Worm (Caenorhabditis elegans) whole organism, L4 larva: ENCODE results near the gene him-10.

Experiments
- D1046.2 ChIP-seq: fragments of 200-800 bp; sonication (Bioruptor generic); IDR thresholded peaks from 2 replicates; pipeline ENCODE4 v1.3.6; 2022; ENCODE audit warnings: missing genetic modification characterization, missing compliant biosample characterization
- ama-1 ChIP-seq: fragments of 150-350 bp; optimal IDR thresholded peaks from 2 replicates; lab custom pipeline; 2014; ENCODE audit warnings: inconsistent platforms, mixed read lengths
- ceh-82 ChIP-seq: sonication (generic microtip); optimal IDR thresholded peaks from 2 replicates; lab custom pipeline; 2017; ENCODE audit warnings: missing biosample characterization, missing genetic modification characterization
- egl-43 ChIP-seq: fragments of 200-800 bp; sonication (Bioruptor generic); IDR thresholded peaks from 2 replicates; pipeline ENCODE4 v1.3.6; 2022; ENCODE audit warnings: missing genetic modification reagents, missing genetic modification characterization, missing compliant biosample characterization
- fkh-10 ChIP-seq: fragments of 150-350 bp; optimal IDR thresholded peaks from 2 replicates; lab custom pipeline; 2014; ENCODE audit warnings: missing biosample characterization, missing genetic modification reagents, missing genetic modification characterization
- lin-15B ChIP-seq: fragments of 150-350 bp; sonication (generic microtip); optimal IDR thresholded peaks from 3 replicates; lab custom pipeline; 2014; ENCODE audit warnings: missing biosample characterization, missing genetic modification characterization
- lin-39 ChIP-seq: fragments of 150-350 bp; optimal IDR thresholded peaks from 2 replicates; lab custom pipeline; 2014; ENCODE audit warnings: missing biosample characterization, missing genetic modification reagents, missing genetic modification characterization
- nhr-6 ChIP-seq: fragments of 150-350 bp; optimal IDR thresholded peaks from 2 replicates; lab custom pipeline; 2014; ENCODE audit warnings: missing biosample characterization, missing genetic modification characterization
- snpc-4 ChIP-seq: fragments of 150-350 bp; optimal IDR thresholded peaks from 2 replicates; lab custom pipeline; 2014; ENCODE audit warnings: missing biosample characterization, missing genetic modification characterization
- unc-62 ChIP-seq, 3 experiments: fragments of 150-350 bp in 1 of 3; sonication (generic microtip); optimal IDR thresholded peaks in 2 of 3; peaks in 1 of 3; 1 replicate in 1 of 3; 2 replicates in 2 of 3; lab custom pipeline; 2014 to 2017; ENCODE audit warnings: missing biosample characterization in 3 of 3, missing genetic modification characterization in 3 of 3, missing genetic modification reagents in 3 of 3, missing genotype in 1 of 3
- vab-7 ChIP-seq: fragments of 200-800 bp; sonication (Bioruptor generic); IDR thresholded peaks from 2 replicates; pipeline ENCODE4 v1.3.6; 2022; ENCODE audit warnings: missing genetic modification reagents, missing genetic modification characterization, missing compliant biosample characterization
- zag-1 ChIP-seq: fragments of 150-350 bp; optimal IDR thresholded peaks from 2 replicates; lab custom pipeline; 2014; ENCODE audit warnings: missing biosample characterization, missing genetic modification characterization
- ztf-11 ChIP-seq: fragments of 150-350 bp; optimal IDR thresholded peaks from 2 replicates; lab custom pipeline; 2014; ENCODE audit warnings: missing biosample characterization, missing genetic modification characterization

DNA sequence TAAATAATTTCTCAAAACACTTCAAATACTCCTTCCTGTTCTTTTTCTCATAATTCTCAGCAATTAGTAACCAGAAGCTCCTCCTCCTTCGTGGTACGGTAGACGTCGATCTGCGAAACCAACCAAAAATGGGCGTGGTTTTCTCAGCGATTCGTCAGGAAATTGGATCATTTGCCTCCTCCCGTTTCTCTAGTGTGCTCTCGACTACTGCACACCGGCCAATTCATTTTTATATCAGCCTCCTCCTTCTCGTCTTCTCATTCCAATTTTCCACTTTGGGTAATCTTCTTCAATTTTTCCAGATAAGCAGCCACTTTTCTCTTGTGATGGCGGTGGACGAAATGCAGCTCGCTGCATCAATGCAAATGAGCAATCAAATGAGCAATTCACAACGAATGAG, 4.3 kb upstream of the him-10 start, which contains the start of gene ceh-10:
- TF ChIP-seq lin-15B (tag; lab: Kevin White, UChicago) (no peak), egl-43 (GFP tag; lab: Robert Waterston, UW) (no peak), fkh-10 (no peak), D1046.2 (GFP tag; lab: Robert Waterston, UW) (no peak), zag-1 (tag; lab: Kevin White, UChicago) (no peak), ama-1 (lab: Kevin White, UChicago) (no peak), unc-62 (GFP tag; optimal IDR thresholded peaks at IDR 0.05 in 1 of 2; lab: Kevin White, UChicago) (no peak), unc-62 (tag; optimal IDR thresholded peaks at IDR 0.05; lab: Kevin White, UChicago) (no peak), lin-39 (tag; lab: Kevin White, UChicago) (no peak), ztf-11 (tag; lab: Kevin White, UChicago) (no peak), nhr-6 (no peak), snpc-4 (tag; lab: Kevin White, UChicago) (no peak), ceh-82 (tag; lab: Kevin White, UChicago) (no peak), vab-7 (GFP tag; lab: Robert Waterston, UW) (no peak)
